Worm (Caenorhabditis elegans) whole organism, L2 larva: ENCODE results near the gene snu-13.

ENCODE experiments used
- ama-1 ChIP-seq: fragments of 150-350 bp; optimal IDR thresholded peaks from 2 replicates; lab custom pipeline; 2018; ENCODE audit warnings: inconsistent platforms
- blmp-1 ChIP-seq: sonication (generic microtip); optimal IDR thresholded peaks from 2 replicates; lab custom pipeline; 2017; ENCODE audit warnings: missing genetic modification characterization, mild to moderate bottlenecking, missing compliant biosample characterization, antibody characterized with exemption, moderate library complexity; ENCODE audit not compliant: insufficient read depth
- egl-27 ChIP-seq: sonication (generic microtip); optimal IDR thresholded peaks from 3 replicates; lab custom pipeline; 2017; ENCODE audit warnings: missing biosample characterization, missing genetic modification reagents, missing genetic modification characterization
- lin-13 ChIP-seq: fragments of 150-350 bp; optimal IDR thresholded peaks from 2 replicates; lab custom pipeline; 2014; ENCODE audit warnings: missing biosample characterization, missing genetic modification reagents, missing genetic modification characterization
- mbf-1 ChIP-seq: sonication (generic microtip); optimal IDR thresholded peaks from 2 replicates; lab custom pipeline; 2017; ENCODE audit warnings: missing biosample characterization, missing genetic modification characterization
- nhr-10 ChIP-seq: sonication (generic microtip); optimal IDR thresholded peaks from 2 replicates; lab custom pipeline; 2017; ENCODE audit warnings: missing biosample characterization, missing genetic modification characterization
- nhr-12 ChIP-seq: fragments of 150-350 bp; optimal IDR thresholded peaks from 2 replicates; lab custom pipeline; 2014; ENCODE audit warnings: missing biosample characterization, missing genetic modification characterization
- nhr-6 ChIP-seq: fragments of 150-350 bp; optimal IDR thresholded peaks from 2 replicates; lab custom pipeline; 2014; ENCODE audit warnings: missing biosample characterization, missing genetic modification characterization
- unc-62 ChIP-seq: fragments of 150-350 bp; optimal IDR thresholded peaks from 2 replicates; lab custom pipeline; 2014; ENCODE audit warnings: missing biosample characterization, missing genetic modification reagents, missing genetic modification characterization
- zag-1 ChIP-seq: fragments of 150-350 bp; optimal IDR thresholded peaks from 2 replicates; lab custom pipeline; 2014; ENCODE audit warnings: missing biosample characterization, missing genetic modification characterization
- ztf-11 ChIP-seq: sonication (generic microtip); optimal IDR thresholded peaks from 2 replicates; lab custom pipeline; 2017; ENCODE audit warnings: missing biosample characterization, missing genetic modification characterization

DNA sequence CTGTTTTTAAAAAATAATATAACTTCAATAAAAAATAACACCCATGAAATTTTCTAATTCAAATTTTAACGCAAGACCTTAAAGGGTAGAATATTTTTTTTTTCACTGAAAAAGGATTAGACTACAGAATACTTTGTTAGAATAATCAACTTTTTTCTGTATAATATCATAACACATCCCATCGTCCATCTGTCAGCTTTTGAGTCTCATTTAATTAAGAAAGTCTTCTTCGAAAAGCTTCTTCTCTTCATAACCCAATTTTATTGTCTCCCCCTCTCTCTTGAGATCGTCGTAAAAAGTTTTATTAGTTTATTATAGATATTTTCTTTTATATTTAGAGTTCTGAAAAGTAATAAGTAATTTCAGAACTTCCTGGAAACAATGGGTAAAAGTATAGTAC is 37.6 kb upstream of the snu-13 start:
- TF ChIP-seq nhr-10: no peak
- no peak for TF ChIP-seq unc-62 (GFP tag; lab: Kevin White, UChicago)
- TF ChIP-seq zag-1 (tag; lab: Kevin White, UChicago): no peak
- TF ChIP-seq nhr-12 (tag; lab: Kevin White, UChicago): no peak
- no peak for TF ChIP-seq ztf-11 (tag; lab: Kevin White, UChicago)
- TF ChIP-seq mbf-1 (tag; lab: Kevin White, UChicago): no peak
- TF ChIP-seq lin-13 (GFP tag; lab: Kevin White, UChicago): no peak
- TF ChIP-seq egl-27: no peak
- no peak for TF ChIP-seq blmp-1 (tag; lab: Kevin White, UChicago)
- TF ChIP-seq nhr-6 (tag; lab: Kevin White, UChicago): no peak
- TF ChIP-seq ama-1: no peak
